Worm (Caenorhabditis elegans): ENCODE measurements around the gene srg-39.

srg-39 gene

ce11 chrV:11124922-11125321 lies 27.3 kb downstream of the srg-39 start, which contains the start of gene C06H2.2:
Gene C06H2.2 (plus strand): TSS chrV:11125222.
- TF ChIP-seq ZK546.5 (tag; optimal IDR thresholded peaks at IDR 0.05) (no peak), ceh-16 (tag; optimal IDR thresholded peaks at IDR 0.05) (no peak), nhr-12 (tag; optimal IDR thresholded peaks at IDR 0.05) (no peak), pqm-1 (tag; optimal IDR thresholded peaks at IDR 0.05) (no peak), lin-39 (tag; optimal IDR thresholded peaks at IDR 0.05) (no peak), elt-3 (tag; optimal IDR thresholded peaks at IDR 0.05) (no peak), nhr-237 (tag; optimal IDR thresholded peaks at IDR 0.05) (no peak), jun-1 (tag; optimal IDR thresholded peaks at IDR 0.05) (no peak), ceh-28 (tag; optimal IDR thresholded peaks at IDR 0.05) (no peak), elt-1 (tag; optimal IDR thresholded peaks at IDR 0.05) (no peak), skn-1 (tag; optimal IDR thresholded peaks at IDR 0.05) (no peak), elt-2 (tag; optimal IDR thresholded peaks at IDR 0.05) (no peak), aly-2 (tag; optimal IDR thresholded peaks at IDR 0.05) (no peak), fkh-2 (tag; optimal IDR thresholded peaks at IDR 0.05) (no peak), egl-27 (tag; optimal IDR thresholded peaks at IDR 0.05) (no peak), nhr-77 (tag; optimal IDR thresholded peaks at IDR 0.05) (no peak), nhr-76 (tag; optimal IDR thresholded peaks at IDR 0.05) (no peak), nhr-11 (tag; optimal IDR thresholded peaks at IDR 0.05) (no peak), egl-5 (tag; optimal IDR thresholded peaks at IDR 0.05) (no peak), nhr-23 (tag; optimal IDR thresholded peaks at IDR 0.05) (no peak)

- TF ChIP-seq zag-1 (tag; optimal IDR thresholded peaks at IDR 0.05) = no peak
- TF ChIP-seq elt-2 (tag; optimal IDR thresholded peaks at IDR 0.05) = peak; percentile 64
- TF ChIP-seq egl-5 (tag; optimal IDR thresholded peaks at IDR 0.05) = no peak
- no peak for TF ChIP-seq nhr-77 (tag; optimal IDR thresholded peaks at IDR 0.05)
- TF ChIP-seq R02D3.7 (tag; optimal IDR thresholded peaks at IDR 0.05) = peak; percentile 14
- TF ChIP-seq elt-1 (tag; optimal IDR thresholded peaks at IDR 0.05) = no peak
- peak; percentile 64 for TF ChIP-seq nhr-25 (tag; optimal IDR thresholded peaks at IDR 0.05)
- TF ChIP-seq fos-1 (tag; optimal IDR thresholded peaks at IDR 0.05) = no peak
- TF ChIP-seq snpc-4 (tag; optimal IDR thresholded peaks at IDR 0.05) = peak; percentile 81
- peak; percentile 52 for TF ChIP-seq nhr-23 (tag; optimal IDR thresholded peaks at IDR 0.05)
- no peak for TF ChIP-seq ztf-4 (tag; optimal IDR thresholded peaks at IDR 0.05)
- no peak for TF ChIP-seq skn-1 (tag; optimal IDR thresholded peaks at IDR 0.05)
- no peak for TF ChIP-seq ama-1 (optimal IDR thresholded peaks at IDR 0.05)
- TF ChIP-seq fkh-2 (tag; optimal IDR thresholded peaks at IDR 0.05) = no peak
- peak; percentile 74 for TF ChIP-seq nfya-1 (tag; optimal IDR thresholded peaks at IDR 0.05; ENCODE audit: insufficient read depth)
- TF ChIP-seq lsy-12 (tag; optimal IDR thresholded peaks at IDR 0.05) = peak; percentile 52
- TF ChIP-seq ztf-11 (tag; optimal IDR thresholded peaks at IDR 0.05) = no peak
- peak; percentile 85 for TF ChIP-seq lin-15B (tag; optimal IDR thresholded peaks at IDR 0.05)
- TF ChIP-seq lin-39 (tag; optimal IDR thresholded peaks at IDR 0.05) = peak; percentile 65
- no peak for TF ChIP-seq ceh-16 (tag; optimal IDR thresholded peaks at IDR 0.05)
- TF ChIP-seq hmg-11 (tag; optimal IDR thresholded peaks at IDR 0.05) = peak; percentile 80
- peak; percentile 42 for TF ChIP-seq pqm-1 (tag; optimal IDR thresholded peaks at IDR 0.05)
- TF ChIP-seq pha-4 (tag; optimal IDR thresholded peaks at IDR 0.05) = peak; percentile 81
- TF ChIP-seq nhr-43 (tag; optimal IDR thresholded peaks at IDR 0.05; ENCODE audit: poor library complexity, severe bottlenecking) = peak; percentile 91
Measured at ce11 chrV:11123817-11124337, 28.4 kb downstream of the srg-39 start, which contains the start of the genes atp-5 and lmtr-3. Gene atp-5 (minus strand): TSS chrV:11123867. Gene lmtr-3 (plus strand): TSS chrV:11124186.

ce11 chrV:11122466-11122865 lies 29.8 kb downstream of the srg-39 start, which contains the start of gene mboa-2:
Gene mboa-2 (minus strand): TSS chrV:11122493.
- TF ChIP-seq ceh-9 (tag; optimal IDR thresholded peaks at IDR 0.05) (no peak), nfya-1 (tag; optimal IDR thresholded peaks at IDR 0.05; ENCODE audit: insufficient read depth) (peak; percentile 10), nhr-28 (tag; optimal IDR thresholded peaks at IDR 0.05) (no peak), egl-5 (tag; optimal IDR thresholded peaks at IDR 0.05) (no peak), jun-1 (tag; optimal IDR thresholded peaks at IDR 0.05) (no peak), ama-1 (optimal IDR thresholded peaks at IDR 0.05) (peak; percentile 11), pha-4 (tag; optimal IDR thresholded peaks at IDR 0.05) (no peak), lsy-12 (tag; optimal IDR thresholded peaks at IDR 0.05) (no peak), fkh-2 (tag; optimal IDR thresholded peaks at IDR 0.05) (no peak), hmg-11 (tag; optimal IDR thresholded peaks at IDR 0.05) (no peak), lin-15B (tag; optimal IDR thresholded peaks at IDR 0.05) (no peak), eor-1 (tag; optimal IDR thresholded peaks at IDR 0.05) (no peak), lin-39 (tag; optimal IDR thresholded peaks at IDR 0.05) (no peak), ZK546.5 (tag; optimal IDR thresholded peaks at IDR 0.05) (no peak), nhr-23 (tag; optimal IDR thresholded peaks at IDR 0.05) (no peak), aly-2 (tag; optimal IDR thresholded peaks at IDR 0.05) (no peak), ztf-11 (tag; optimal IDR thresholded peaks at IDR 0.05) (no peak), nhr-43 (tag; optimal IDR thresholded peaks at IDR 0.05; ENCODE audit: poor library complexity, severe bottlenecking) (peak; percentile 49), ceh-28 (tag; optimal IDR thresholded peaks at IDR 0.05) (peak; percentile 1), nhr-11 (tag; optimal IDR thresholded peaks at IDR 0.05) (no peak), unc-39 (tag; optimal IDR thresholded peaks at IDR 0.05) (no peak), pqm-1 (tag; optimal IDR thresholded peaks at IDR 0.05) (peak; percentile 15), elt-2 (tag; optimal IDR thresholded peaks at IDR 0.05) (peak; percentile 60), mml-1 (tag; optimal IDR thresholded peaks at IDR 0.05) (no peak), fkh-10 (GFP tag; optimal IDR thresholded peaks at IDR 0.05) (no peak), nhr-77 (tag; optimal IDR thresholded peaks at IDR 0.05) (no peak), nhr-67 (tag; optimal IDR thresholded peaks at IDR 0.05) (no peak), elt-1 (tag; optimal IDR thresholded peaks at IDR 0.05) (peak; percentile 42), mdl-1 (tag; optimal IDR thresholded peaks at IDR 0.05) (no peak), ceh-16 (tag; optimal IDR thresholded peaks at IDR 0.05) (no peak), snpc-4 (tag; optimal IDR thresholded peaks at IDR 0.05) (no peak), unc-62 (GFP tag; optimal IDR thresholded peaks at IDR 0.05) (no peak), nhr-25 (tag; optimal IDR thresholded peaks at IDR 0.05) (peak; percentile 54), egl-27 (tag; optimal IDR thresholded peaks at IDR 0.05) (no peak), fos-1 (tag; optimal IDR thresholded peaks at IDR 0.05) (no peak), nhr-12 (tag; optimal IDR thresholded peaks at IDR 0.05) (no peak), ceh-82 (tag; optimal IDR thresholded peaks at IDR 0.05) (peak; percentile 22), elt-3 (tag; optimal IDR thresholded peaks at IDR 0.05) (no peak), ztf-4 (tag; optimal IDR thresholded peaks at IDR 0.05) (no peak)

Data from whole organism, L3 larva.